Fruit fly (Drosophila melanogaster) whole organism, embryonic: ENCODE results near the gene brat.
A peak's percentile ranks its signal among the peaks of the same experiment; 100 is the strongest.

Experiments used
- Atf6 ChIP-seq: fragments of 200-800 bp; sonication (Bioruptor generic); IDR thresholded peaks from 2 replicates; pipeline ENCODE4 v1.3.6; 2022; ENCODE audit warnings: missing biosample characterization, missing genetic modification characterization
- CG1024 ChIP-seq: fragments of 200-800 bp; sonication (Bioruptor generic); IDR thresholded peaks from 2 replicates; pipeline ENCODE4 v1.3.6; 2022; ENCODE audit warnings: missing biosample characterization, missing genetic modification characterization
- CG10267 ChIP-seq: fragments of 200-800 bp; sonication (Bioruptor generic); optimal IDR thresholded peaks from 2 replicates; lab custom pipeline; 2018; ENCODE audit warnings: missing biosample characterization, mild to moderate bottlenecking, missing genetic modification characterization, moderate library complexity
- CG10462 ChIP-seq: fragments of 200-800 bp; sonication (Bioruptor generic); optimal IDR thresholded peaks from 2 replicates; lab custom pipeline; 2016; ENCODE audit warnings: missing biosample characterization, missing genetic modification characterization
- CG10543 ChIP-seq: fragments of 200-800 bp; sonication (Bioruptor generic); optimal IDR thresholded peaks from 3 replicates; lab custom pipeline; 2017; ENCODE audit warnings: missing biosample characterization, mild to moderate bottlenecking, missing genetic modification characterization, moderate library complexity
- CG10565 ChIP-seq: fragments of 200-800 bp; sonication (Bioruptor generic); optimal IDR thresholded peaks from 3 replicates; lab custom pipeline; 2016; ENCODE audit warnings: missing biosample characterization, mild to moderate bottlenecking, missing genetic modification characterization
- CG11085 ChIP-seq: fragments of 200-800 bp; sonication (Bioruptor generic); IDR thresholded peaks from 2 replicates; pipeline ENCODE4 v1.3.6; 2022; ENCODE audit warnings: missing biosample characterization, missing genetic modification characterization
- CG11560 ChIP-seq: fragments of 200-800 bp; sonication (Bioruptor generic); IDR thresholded peaks from 3 replicates; pipeline ENCODE4 v1.3.6; 2022; ENCODE audit warnings: missing biosample characterization, missing genetic modification characterization
- CG11696 ChIP-seq: fragments of 200-800 bp; sonication (Bioruptor generic); IDR thresholded peaks from 2 replicates; pipeline ENCODE4 v1.3.6; 2022; ENCODE audit warnings: missing biosample characterization, missing genetic modification characterization
- CG12299 ChIP-seq: fragments of 200-800 bp; sonication (Bioruptor generic); optimal IDR thresholded peaks from 2 replicates; lab custom pipeline; 2018; ENCODE audit warnings: missing biosample characterization, mild to moderate bottlenecking, missing genetic modification characterization
- CG1233 ChIP-seq: fragments of 200-800 bp; sonication (Bioruptor generic); optimal IDR thresholded peaks from 4 replicates; lab custom pipeline; 2018; ENCODE audit warnings: missing biosample characterization, mild to moderate bottlenecking, missing genetic modification characterization
- CG1529 ChIP-seq: fragments of 200-800 bp; sonication (Bioruptor generic); optimal IDR thresholded peaks from 3 replicates; lab custom pipeline; 2018; ENCODE audit warnings: missing biosample characterization, missing genetic modification characterization
- CG17186 ChIP-seq: fragments of 200-800 bp; sonication (Bioruptor generic); optimal IDR thresholded peaks from 3 replicates; lab custom pipeline; 2017; ENCODE audit warnings: missing biosample characterization, missing genetic modification reagents, missing genetic modification characterization
- CG17328 ChIP-seq: fragments of 200-800 bp; sonication (Bioruptor generic); IDR thresholded peaks from 2 replicates; pipeline ENCODE4 v1.3.6; 2022; ENCODE audit warnings: missing biosample characterization, missing genetic modification characterization
- CG1792 ChIP-seq: fragments of 200-800 bp; sonication (Bioruptor generic); optimal IDR thresholded peaks from 2 replicates; lab custom pipeline; 2016; ENCODE audit warnings: missing biosample characterization, missing genetic modification characterization
- CG1832 ChIP-seq: fragments of 200-800 bp; sonication (Bioruptor generic); optimal IDR thresholded peaks from 2 replicates; lab custom pipeline; 2017; ENCODE audit warnings: missing biosample characterization, mild to moderate bottlenecking, missing genetic modification characterization, inconsistent platforms
- CG18599 ChIP-seq: fragments of 200-800 bp; sonication (Bioruptor generic); optimal IDR thresholded peaks from 3 replicates; lab custom pipeline; 2017; ENCODE audit warnings: missing biosample characterization, missing genetic modification characterization, mild to moderate bottlenecking, moderate library complexity, missing genetic modification reagents
- CG2120 ChIP-seq: fragments of 200-800 bp; sonication (Bioruptor generic); optimal IDR thresholded peaks from 3 replicates; lab custom pipeline; 2016; ENCODE audit warnings: missing biosample characterization, missing genetic modification characterization
- CG2712 ChIP-seq: fragments of 200-800 bp; optimal IDR thresholded peaks from 3 replicates; lab custom pipeline; 2019; ENCODE audit warnings: missing biosample characterization, mild to moderate bottlenecking, missing genetic modification characterization, moderate library complexity
- CG31224 ChIP-seq: fragments of 200-800 bp; sonication (Bioruptor generic); IDR thresholded peaks from 2 replicates; pipeline ENCODE4 v1.3.6; 2022; ENCODE audit warnings: missing biosample characterization, missing genetic modification characterization
- CG33213 ChIP-seq: fragments of 200-800 bp; sonication (Bioruptor generic); optimal IDR thresholded peaks from 3 replicates; lab custom pipeline; 2016; ENCODE audit warnings: missing biosample characterization, missing genetic modification characterization
- CG34422 ChIP-seq: fragments of 200-800 bp; sonication (Bioruptor generic); IDR thresholded peaks from 3 replicates; pipeline ENCODE4 v1.3.6; 2022; ENCODE audit warnings: missing biosample characterization, missing genetic modification characterization
- CG4707 ChIP-seq: fragments of 200-800 bp; sonication (Bioruptor generic); optimal IDR thresholded peaks from 2 replicates; lab custom pipeline; 2018; ENCODE audit warnings: missing biosample characterization, mild to moderate bottlenecking, missing genetic modification characterization, moderate library complexity
- CG6654 ChIP-seq: fragments of 200-800 bp; sonication (Bioruptor generic); optimal IDR thresholded peaks from 2 replicates; lab custom pipeline; 2017; ENCODE audit warnings: missing biosample characterization, mild to moderate bottlenecking, missing genetic modification characterization
- CkIIα-i1 ChIP-seq: fragments of 200-800 bp; sonication (Bioruptor generic); IDR thresholded peaks from 2 replicates; pipeline ENCODE4 v1.3.6; 2022; ENCODE audit warnings: missing biosample characterization, missing genetic modification characterization
- E2f1 ChIP-seq: fragments of 200-800 bp; sonication (Bioruptor generic); IDR thresholded peaks from 2 replicates; pipeline ENCODE4 v1.3.6; 2022; ENCODE audit warnings: missing biosample characterization, missing genetic modification characterization
- H2.0 ChIP-seq: fragments of 200-800 bp; sonication (Bioruptor generic); IDR thresholded peaks from 2 replicates; pipeline ENCODE4 v1.3.6; 2022; ENCODE audit warnings: missing biosample characterization, missing genetic modification characterization
- HHEX ChIP-seq: fragments of 200-800 bp; sonication (Bioruptor generic); optimal IDR thresholded peaks from 3 replicates; lab custom pipeline; 2017; ENCODE audit warnings: missing biosample characterization, mild to moderate bottlenecking, missing genetic modification characterization, missing genetic modification reagents
- NC2α ChIP-seq: fragments of 200-800 bp; sonication (Bioruptor generic); optimal IDR thresholded peaks from 2 replicates; lab custom pipeline; 2016; ENCODE audit warnings: missing biosample characterization, missing genetic modification characterization
- Neu2 ChIP-seq: fragments of 200-800 bp; sonication (Bioruptor generic); optimal IDR thresholded peaks from 3 replicates; lab custom pipeline; 2016; ENCODE audit warnings: missing biosample characterization, missing genetic modification characterization, borderline replicate concordance
- Six4 ChIP-seq: fragments of 200-800 bp; sonication (Bioruptor generic); optimal IDR thresholded peaks from 2 replicates; lab custom pipeline; 2016; ENCODE audit warnings: missing biosample characterization, missing genetic modification characterization
- TFAM ChIP-seq: fragments of 200-800 bp; sonication (Bioruptor generic); optimal IDR thresholded peaks from 2 replicates; lab custom pipeline; 2017; ENCODE audit warnings: missing biosample characterization, missing genetic modification characterization, inconsistent platforms
- Trl ChIP-seq, 3 experiments: fragments of >200 bp in 2 of 3; fragments of 200-800 bp in 1 of 3; sonication (Bioruptor generic) in 1 of 3; optimal IDR thresholded peaks; 2 replicates in 1 of 3; 3 replicates in 2 of 3; lab custom pipeline; 2016 to 2017; ENCODE audit warnings: missing biosample characterization in 1 of 3, missing genetic modification characterization in 1 of 3
- Vsx1 ChIP-seq: fragments of 200-800 bp; sonication (Bioruptor generic); optimal IDR thresholded peaks from 2 replicates; lab custom pipeline; 2017; ENCODE audit warnings: missing biosample characterization, mild to moderate bottlenecking, missing genetic modification characterization, missing genetic modification reagents
- Xrp1 ChIP-seq: fragments of 200-800 bp; sonication (Bioruptor generic); IDR thresholded peaks from 2 replicates; pipeline ENCODE4 v1.3.6; 2022; ENCODE audit warnings: missing biosample characterization, missing genetic modification characterization
- abd-A ChIP-seq: fragments of 200-800 bp; sonication (Bioruptor generic); optimal IDR thresholded peaks from 3 replicates; lab custom pipeline; 2019; ENCODE audit warnings: missing biosample characterization, mild to moderate bottlenecking, missing genetic modification characterization, moderate library complexity
- ac ChIP-seq: fragments of 200-800 bp; sonication (Bioruptor generic); optimal IDR thresholded peaks from 3 replicates; lab custom pipeline; 2017; ENCODE audit warnings: missing biosample characterization, mild to moderate bottlenecking, missing genetic modification characterization
- ato ChIP-seq: fragments of 200-800 bp; sonication (Bioruptor generic); IDR thresholded peaks from 2 replicates; pipeline ENCODE4 v1.3.6; 2022; ENCODE audit warnings: missing biosample characterization, missing genetic modification characterization; ENCODE audit not compliant: partially characterized antibody
- crc ChIP-seq: fragments of 200-800 bp; sonication (Bioruptor generic); optimal IDR thresholded peaks from 2 replicates; lab custom pipeline; 2016; ENCODE audit warnings: missing biosample characterization, missing genetic modification characterization
- hbn ChIP-seq: fragments of 200-800 bp; sonication (Bioruptor generic); IDR thresholded peaks from 2 replicates; pipeline ENCODE4 v1.3.6; 2022; ENCODE audit warnings: missing biosample characterization, missing genetic modification characterization; ENCODE audit not compliant: partially characterized antibody
- hth ChIP-seq: fragments of >200 bp; optimal IDR thresholded peaks from 2 replicates; lab custom pipeline; 2017; ENCODE audit warnings: inconsistent platforms
- klu ChIP-seq: fragments of 200-800 bp; sonication (Bioruptor generic); IDR thresholded peaks from 2 replicates; pipeline ENCODE4 v1.3.6; 2022; ENCODE audit warnings: missing biosample characterization, missing genetic modification characterization
- onecut ChIP-seq: fragments of 200-800 bp; sonication (Bioruptor generic); IDR thresholded peaks from 2 replicates; pipeline ENCODE4 v1.3.6; 2022; ENCODE audit warnings: missing biosample characterization, missing genetic modification characterization
- pzg ChIP-seq: fragments of 200-800 bp; sonication (Bioruptor generic); optimal IDR thresholded peaks from 3 replicates; lab custom pipeline; 2018; ENCODE audit warnings: missing biosample characterization, mild to moderate bottlenecking, missing genetic modification characterization, moderate library complexity
- sna ChIP-seq: fragments of 200-800 bp; sonication (Bioruptor generic); IDR thresholded peaks from 2 replicates; pipeline ENCODE4 v1.3.6; 2022; ENCODE audit warnings: missing biosample characterization, missing genetic modification characterization; ENCODE audit not compliant: partially characterized antibody
- sr ChIP-seq: fragments of 200-800 bp; sonication (Bioruptor generic); IDR thresholded peaks from 3 replicates; pipeline ENCODE4 v1.3.6; 2022; ENCODE audit warnings: missing biosample characterization, missing genetic modification characterization
- stc ChIP-seq: fragments of 200-800 bp; sonication (Bioruptor generic); IDR thresholded peaks from 2 replicates; pipeline ENCODE4 v1.3.6; 2022; ENCODE audit warnings: missing biosample characterization, missing genetic modification characterization
- tin ChIP-seq: fragments of 200-800 bp; sonication (Bioruptor generic); optimal IDR thresholded peaks from 3 replicates; lab custom pipeline; 2016; ENCODE audit warnings: missing biosample characterization, missing genetic modification characterization

brat gene

DNA sequence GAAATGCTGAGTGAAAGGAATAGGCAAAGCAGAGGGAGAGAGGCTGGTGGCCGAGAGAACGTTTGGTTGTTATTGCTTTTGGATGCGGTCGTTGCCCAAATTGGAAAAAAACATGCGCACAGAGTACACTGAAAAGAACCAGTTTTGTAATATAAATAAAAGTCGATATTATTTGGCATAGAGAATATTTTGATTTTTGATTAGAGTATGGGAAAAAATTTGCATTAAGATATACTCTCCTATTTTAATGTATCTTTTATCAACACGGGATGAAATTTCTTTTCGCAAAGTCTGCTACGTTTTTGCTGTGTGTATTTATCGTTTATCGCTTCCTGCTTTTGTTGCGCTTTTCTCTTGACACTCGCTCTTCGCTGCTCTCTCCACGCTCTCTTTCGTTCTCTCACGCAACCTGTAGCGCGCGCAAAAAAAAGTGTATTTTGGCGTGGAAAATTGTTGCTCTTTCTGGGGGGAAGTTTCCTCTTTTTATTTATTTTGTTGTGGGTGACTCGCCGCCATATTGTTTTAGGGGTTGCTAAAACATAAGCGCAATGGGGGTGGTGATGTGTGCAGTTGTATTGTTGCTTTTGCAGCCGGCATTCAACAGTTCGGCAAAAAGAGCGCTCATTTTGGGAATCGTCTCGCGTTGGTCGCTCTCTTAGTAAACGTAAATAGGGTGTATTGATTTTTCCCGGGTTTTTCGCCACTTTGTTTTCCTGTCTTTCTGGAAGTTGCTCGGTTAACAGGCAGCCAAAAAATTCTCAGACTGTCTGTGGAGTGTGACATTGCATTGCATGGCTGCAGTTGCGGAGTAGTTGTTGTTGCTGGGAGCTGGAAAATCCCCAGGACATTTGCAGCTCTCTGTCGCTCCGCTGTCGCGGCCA, 31.6 kb downstream of the brat start (continued):
- peak; percentile 89 for TF ChIP-seq CG17186 (GFP tag; lab: Kevin White, UChicago)
- peak; percentile 92 for TF ChIP-seq klu (GFP tag; lab: Robert Waterston, UW)
- peak; percentile 94 for TF ChIP-seq CG1792 (GFP tag; lab: Kevin White, UChicago)
- peak; percentile 74 for TF ChIP-seq CkIIα-i1
- TF ChIP-seq E2f1 (GFP tag; lab: Robert Waterston, UW): peak; percentile 98
- TF ChIP-seq TFAM: peak; percentile 90
- peak; percentile 71 for TF ChIP-seq ac (GFP tag; lab: Kevin White, UChicago)
- TF ChIP-seq crc: peak; percentile 96
- peak; percentile 11 for TF ChIP-seq pzg
- TF ChIP-seq CG2712 (tag; lab: Kevin White, UChicago): peak; percentile 98
- peak; percentile 96 for TF ChIP-seq onecut (GFP tag; lab: Robert Waterston, UW)
- TF ChIP-seq CG1832: no peak
- peak; percentile 96 for TF ChIP-seq H2.0 (GFP tag; lab: Robert Waterston, UW)
- TF ChIP-seq CG2120: peak; percentile 97
- peak; percentile 96 for TF ChIP-seq CG10462 (GFP tag; lab: Kevin White, UChicago)
- no peak for TF ChIP-seq hth
- TF ChIP-seq CG11696 (GFP tag; lab: Robert Waterston, UW): peak; percentile 94
- TF ChIP-seq tin (GFP tag; lab: Kevin White, UChicago): peak; percentile 97
- TF ChIP-seq sr (GFP tag; lab: Robert Waterston, UW): peak; percentile 85; the same call in 2 of the 3 replicates
- TF ChIP-seq CG11085 (GFP tag; lab: Robert Waterston, UW): peak; percentile 93
- TF ChIP-seq HHEX (GFP tag; lab: Kevin White, UChicago): peak; percentile 97
- TF ChIP-seq CG18599 (GFP tag; lab: Kevin White, UChicago): peak; percentile 98
- peak; percentile 82 to 95 for TF ChIP-seq Trl (optimal IDR thresholded peaks at IDR 0.05; lab: Kevin White, UChicago)
- peak; percentile 97 for TF ChIP-seq Trl (GFP tag; optimal IDR thresholded peaks at IDR 0.05; lab: Kevin White, UChicago)
- TF ChIP-seq Atf6 (GFP tag; lab: Robert Waterston, UW): peak; percentile 97
- TF ChIP-seq stc (GFP tag; lab: Robert Waterston, UW): peak; percentile 99
- no peak for TF ChIP-seq ato
- peak; percentile 86 for TF ChIP-seq CG6654
- peak; percentile 94 for TF ChIP-seq CG1233
- peak; percentile 97 for TF ChIP-seq abd-A
- TF ChIP-seq CG34422 (GFP tag; lab: Robert Waterston, UW): peak; percentile 99
- TF ChIP-seq Six4 (GFP tag; lab: Kevin White, UChicago): peak; percentile 97
- TF ChIP-seq CG31224: peak; percentile 95
- TF ChIP-seq CG17328 (GFP tag; lab: Robert Waterston, UW): peak; percentile 98
- peak; percentile 91 for TF ChIP-seq CG10543 (GFP tag; lab: Kevin White, UChicago)
- TF ChIP-seq sna (GFP tag; lab: Robert Waterston, UW): 0 out of 2 replicates have a peak, but pooled peaks have one; percentile 18
- TF ChIP-seq CG12299 (tag; lab: Kevin White, UChicago): peak; percentile 96
- peak; percentile 93 for TF ChIP-seq NC2α (GFP tag; lab: Kevin White, UChicago)
- TF ChIP-seq CG10267 (tag; lab: Kevin White, UChicago): peak; percentile 95
- TF ChIP-seq CG33213 (GFP tag; lab: Kevin White, UChicago): peak; percentile 86
- peak; percentile 77 for TF ChIP-seq CG11560 (tag; lab: Robert Waterston, UW)
- TF ChIP-seq CG4707 (GFP tag; lab: Kevin White, UChicago): peak; percentile 91
- TF ChIP-seq Xrp1 (GFP tag; lab: Robert Waterston, UW): peak; percentile 99
- TF ChIP-seq Neu2 (GFP tag; lab: Kevin White, UChicago): peak; percentile 83
- peak; percentile 92 for TF ChIP-seq CG1024
- TF ChIP-seq hbn: no peak
- TF ChIP-seq CG1529 (GFP tag; lab: Kevin White, UChicago): peak; percentile 95
- TF ChIP-seq CG10565 (GFP tag; lab: Kevin White, UChicago): peak; percentile 75
- TF ChIP-seq Vsx1 (GFP tag; lab: Kevin White, UChicago): peak; percentile 89
